Worm (Caenorhabditis elegans): Measurements from ENCODE around the gene cutl-29.

- no peak for TF ChIP-seq unc-39 (tag; optimal IDR thresholded peaks at IDR 0.05)
- TF ChIP-seq aly-2 (tag; optimal IDR thresholded peaks at IDR 0.05) = no peak
- TF ChIP-seq F26F4.8 (GFP tag; conservative IDR thresholded peaks at IDR 0.05) = no peak
- no peak for TF ChIP-seq skn-1 (tag; optimal IDR thresholded peaks at IDR 0.05)
Measured at ce11 chrX:8231858-8232257, 39.0 kb downstream of the cutl-29 start, which contains the start of gene K02A6.3.
